Fruit fly (Drosophila melanogaster): ENCODE measurements around the gene Sil1.
A peak's percentile ranks its signal among the peaks of the same experiment; 100 is the strongest.

DNA sequence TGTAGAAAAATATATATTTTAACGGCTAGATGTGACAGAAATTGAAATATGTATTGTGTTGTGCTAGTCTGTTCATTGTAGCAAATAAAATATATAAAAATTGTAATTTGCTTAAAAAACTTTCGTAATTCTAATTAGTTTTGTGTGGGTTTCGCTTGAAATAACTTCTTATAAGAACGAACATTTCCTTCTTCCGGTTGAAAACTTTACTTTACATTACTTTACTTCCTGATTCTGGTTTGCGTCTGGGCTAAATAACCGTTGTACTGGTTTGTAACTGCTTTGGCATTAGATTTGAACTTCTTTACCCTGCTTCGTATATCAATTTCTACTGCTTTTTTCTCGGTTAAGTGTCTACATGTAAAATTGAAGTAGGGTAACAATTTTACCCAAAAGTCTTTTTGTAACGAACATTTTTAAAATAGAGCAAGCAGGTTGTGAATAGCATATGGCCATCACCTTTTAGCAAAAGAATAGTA, 41.6 kb downstream of the Sil1 start, which contains the start of gene lobo:
- peak; percentile 77 to 83 for TF ChIP-seq CTCF (optimal IDR thresholded peaks at IDR 0.05)
- no peak for TF ChIP-seq CG8478 (optimal IDR thresholded peaks at IDR 0.05)
